Worm (Caenorhabditis elegans) whole organism, young adult: Measurements from ENCODE around the gene feh-1.

Source experiments
- let-607 ChIP-seq, 2 experiments: fragments of 200-800 bp in 1 of 2; sonication (Bioruptor generic) in 1 of 2; sonication (generic microtip) in 1 of 2; optimal IDR thresholded peaks; 2 replicates each; lab custom pipeline; 2016 to 2018; ENCODE audit warnings: mild to moderate bottlenecking in 2 of 2, missing compliant biosample characterization in 2 of 2, missing genetic modification characterization in 2 of 2, moderate library complexity in 2 of 2, missing genotype in 1 of 2
- pha-4 ChIP-seq: fragments of 150-350 bp; sonication (generic microtip); optimal IDR thresholded peaks from 2 replicates; lab custom pipeline; 2014; ENCODE audit warnings: missing biosample characterization, missing genetic modification reagents, missing genetic modification characterization

DNA sequence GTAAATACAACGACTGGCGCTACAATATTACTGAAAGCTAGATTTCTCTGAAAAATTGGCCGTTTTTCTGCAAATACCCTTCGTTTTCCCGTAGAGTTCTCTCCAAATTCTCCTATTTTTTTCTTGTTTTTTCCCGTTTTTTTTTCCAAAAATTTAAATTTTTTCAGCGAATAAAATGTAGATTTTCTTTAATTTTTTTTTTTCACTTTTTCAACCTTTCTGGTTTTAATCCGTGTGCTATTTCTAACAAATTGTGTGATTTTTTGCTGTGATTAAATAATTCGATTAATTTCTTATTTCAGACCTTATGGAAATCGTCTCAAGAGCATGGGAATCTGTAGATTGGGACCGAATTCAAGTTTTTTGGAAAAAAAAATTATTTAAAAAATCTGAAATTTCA lies 19.4 kb upstream of the feh-1 start, which contains the start of gene cone-1:
- TF ChIP-seq pha-4 (tag; lab: Kevin White, UChicago), result no peak
- no peak for TF ChIP-seq let-607 (tag; optimal IDR thresholded peaks at IDR 0.05; lab: Kevin White, UChicago)
